Worm (Caenorhabditis elegans): Measurements from ENCODE around the gene R10D12.7.

The R10D12.7 gene

DNA sequence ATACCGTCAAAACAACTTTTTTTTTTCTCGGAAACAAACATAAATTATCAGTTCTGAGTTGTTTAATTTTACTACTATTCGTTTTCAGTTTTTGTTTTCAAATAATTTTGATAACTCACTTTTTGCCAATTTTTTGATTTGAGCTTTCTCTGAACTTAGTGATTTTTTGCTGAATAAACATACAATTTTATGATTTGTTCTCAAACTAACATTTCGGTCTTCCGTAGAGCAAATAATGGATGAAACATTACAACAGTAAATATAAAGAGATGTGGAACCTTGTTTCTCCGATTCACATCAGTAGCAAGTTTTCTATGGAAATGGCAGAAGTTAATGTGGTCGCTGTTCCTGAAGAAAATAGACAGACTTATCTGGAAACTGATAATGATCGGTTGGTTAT lies at the start of gene R10D12.7:
Gene R10D12.7 (plus strand): TSS at position 301 of the 400 bp plus-strand sequence.
- no peak for TF ChIP-seq ets-7 (tag; optimal IDR thresholded peaks at IDR 0.05)

DNA sequence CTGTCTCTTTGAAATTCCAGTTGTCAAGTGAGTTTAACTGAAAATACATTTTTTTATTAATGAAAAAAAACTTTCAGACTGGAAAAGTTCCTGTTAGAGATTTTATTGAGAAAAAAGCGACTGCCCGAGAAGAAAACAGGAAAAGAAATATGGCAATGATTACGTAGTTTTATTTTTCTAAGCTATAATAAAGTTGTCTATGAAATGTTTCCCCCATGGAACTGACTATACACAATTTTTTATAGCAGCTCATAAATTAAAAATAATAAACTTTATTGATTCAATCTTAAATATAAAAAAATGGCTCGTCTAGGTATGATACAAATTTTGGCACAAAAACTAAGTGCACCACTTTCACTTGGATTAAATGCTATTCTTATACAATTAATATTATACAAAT lies 47.4 kb upstream of the R10D12.7 start, which contains the start of gene C06B3.1:
Gene C06B3.1 (plus strand): TSS at position 301 of the 400 bp plus-strand sequence.
- TF ChIP-seq hmbx-1 (tag; optimal IDR thresholded peaks at IDR 0.05) = no peak
- TF ChIP-seq aly-1 (tag; optimal IDR thresholded peaks at IDR 0.05) = no peak
- TF ChIP-seq pes-1 (GFP tag; IDR thresholded peaks at IDR 0.05) = no peak
- TF ChIP-seq ama-1 (optimal IDR thresholded peaks at IDR 0.05) = no peak
- no peak for TF ChIP-seq ets-7 (tag; optimal IDR thresholded peaks at IDR 0.05)
- TF ChIP-seq tra-4 (tag; optimal IDR thresholded peaks at IDR 0.05) = no peak
- no peak for TF ChIP-seq hnd-1 (tag; optimal IDR thresholded peaks at IDR 0.05)
- no peak for TF ChIP-seq hmg-4 (GFP tag; optimal IDR thresholded peaks at IDR 0.05)
- no peak for TF ChIP-seq tbx-11 (GFP tag; IDR thresholded peaks at IDR 0.05)
- no peak for TF ChIP-seq ceh-36 (tag; optimal IDR thresholded peaks at IDR 0.05)
- TF ChIP-seq ceh-13 (GFP tag; optimal IDR thresholded peaks at IDR 0.05) = no peak
- no peak for TF ChIP-seq F13C5.2 (tag; optimal IDR thresholded peaks at IDR 0.05)
- TF ChIP-seq flt-1 (GFP tag; IDR thresholded peaks at IDR 0.05) = no peak
- no peak for TF ChIP-seq tbx-37 (GFP tag; conservative IDR thresholded peaks at IDR 0.05)
- TF ChIP-seq B0310.2 (tag; optimal IDR thresholded peaks at IDR 0.05) = no peak
- no peak for TF ChIP-seq sea-1 (GFP tag; conservative IDR thresholded peaks at IDR 0.05)
- no peak for TF ChIP-seq scrt-1 (GFP tag; IDR thresholded peaks at IDR 0.05)

DNA sequence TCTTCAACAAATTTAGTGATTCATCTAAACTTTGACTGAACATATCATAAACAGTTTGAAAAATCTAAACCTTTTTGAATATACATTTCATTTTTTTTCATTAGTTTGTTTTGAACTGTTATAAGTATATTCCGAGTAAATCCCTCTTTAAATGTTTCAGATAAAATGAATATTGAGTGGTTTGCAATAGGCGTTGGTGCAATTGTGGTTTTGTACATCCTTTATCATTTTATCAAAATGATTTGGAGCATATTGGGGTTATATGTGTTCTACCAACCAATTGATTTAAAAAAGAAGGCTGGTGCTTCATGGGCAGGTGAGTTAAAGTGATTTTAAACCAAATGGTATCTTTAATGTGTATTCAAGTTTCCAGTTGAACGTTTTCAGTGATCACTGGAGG lies 45.4 kb upstream of the R10D12.7 start, which contains the start of gene stdh-3:
Gene stdh-3 (plus strand): TSS at position 166 of the 400 bp plus-strand sequence.
- TF ChIP-seq tbx-11 (GFP tag; IDR thresholded peaks at IDR 0.05) (no peak), hmg-4 (GFP tag; optimal IDR thresholded peaks at IDR 0.05) (no peak), hnd-1 (tag; optimal IDR thresholded peaks at IDR 0.05) (no peak)

DNA sequence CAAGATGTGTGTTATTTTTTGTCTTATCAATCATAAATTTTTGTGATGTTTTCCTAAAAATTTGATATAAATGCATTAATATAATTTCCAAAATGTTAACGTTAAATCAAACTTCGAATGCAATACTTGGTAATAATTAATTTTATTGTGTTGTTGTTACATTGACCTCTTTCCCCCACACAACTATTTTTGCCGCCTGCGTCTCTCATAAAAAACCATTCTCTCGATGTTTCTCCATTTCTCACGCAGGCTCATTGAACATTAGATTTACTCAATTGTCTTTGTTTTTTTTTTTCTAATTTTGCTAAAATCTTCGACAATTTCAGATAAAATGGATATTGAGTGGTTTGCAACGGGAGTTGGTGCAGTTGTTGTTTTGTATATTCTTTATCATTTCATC lies 43.7 kb upstream of the R10D12.7 start, which contains the start of gene stdh-1:
Gene stdh-1 (plus strand): TSS at position 327 of the 400 bp plus-strand sequence.
- TF ChIP-seq sea-1 (GFP tag; conservative IDR thresholded peaks at IDR 0.05) (no peak), ceh-36 (tag; optimal IDR thresholded peaks at IDR 0.05) (no peak), ama-1 (optimal IDR thresholded peaks at IDR 0.05) (no peak), ceh-13 (GFP tag; optimal IDR thresholded peaks at IDR 0.05) (no peak)

DNA sequence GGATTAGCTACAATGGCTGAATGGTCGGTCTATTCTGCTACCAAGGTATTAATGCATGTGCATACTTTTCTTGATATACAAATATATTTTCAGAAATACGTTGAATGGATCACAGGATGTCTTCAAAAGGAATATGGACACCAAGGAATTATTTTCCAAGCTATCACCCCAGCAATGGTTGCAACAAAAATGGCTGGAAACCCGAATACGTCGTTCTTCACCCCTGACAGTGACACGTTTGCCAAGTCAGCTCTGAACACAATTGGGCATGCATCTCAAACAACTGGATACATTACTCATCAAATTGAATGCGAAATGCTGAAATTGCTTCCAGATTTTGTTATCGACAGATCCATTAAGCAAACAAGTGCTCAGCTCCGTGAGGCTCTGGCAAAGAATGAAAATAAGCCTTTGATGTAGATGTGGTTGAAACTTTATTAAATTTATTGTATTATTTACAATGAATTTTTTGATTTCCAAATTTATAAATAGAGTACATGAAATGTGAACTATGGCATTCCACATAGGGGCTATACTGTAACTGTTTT lies 42.2 kb upstream of the R10D12.7 start:
- TF ChIP-seq ama-1 (optimal IDR thresholded peaks at IDR 0.05) (no peak), flt-1 (GFP tag; IDR thresholded peaks at IDR 0.05) (no peak), hmbx-1 (tag; optimal IDR thresholded peaks at IDR 0.05) (no peak), tbx-37 (GFP tag; conservative IDR thresholded peaks at IDR 0.05) (no peak), hnd-1 (tag; optimal IDR thresholded peaks at IDR 0.05) (no peak), F13C5.2 (tag; optimal IDR thresholded peaks at IDR 0.05) (no peak), tbx-11 (GFP tag; IDR thresholded peaks at IDR 0.05) (no peak), tra-4 (tag; optimal IDR thresholded peaks at IDR 0.05) (no peak), hmg-4 (GFP tag; optimal IDR thresholded peaks at IDR 0.05) (no peak), ceh-36 (tag; optimal IDR thresholded peaks at IDR 0.05) (no peak), ets-7 (tag; optimal IDR thresholded peaks at IDR 0.05) (no peak), scrt-1 (GFP tag; IDR thresholded peaks at IDR 0.05) (no peak), pes-1 (GFP tag; IDR thresholded peaks at IDR 0.05) (no peak), B0310.2 (tag; optimal IDR thresholded peaks at IDR 0.05) (no peak), ceh-13 (GFP tag; optimal IDR thresholded peaks at IDR 0.05) (no peak), aly-1 (tag; optimal IDR thresholded peaks at IDR 0.05) (no peak), sea-1 (GFP tag; conservative IDR thresholded peaks at IDR 0.05) (no peak)

DNA sequence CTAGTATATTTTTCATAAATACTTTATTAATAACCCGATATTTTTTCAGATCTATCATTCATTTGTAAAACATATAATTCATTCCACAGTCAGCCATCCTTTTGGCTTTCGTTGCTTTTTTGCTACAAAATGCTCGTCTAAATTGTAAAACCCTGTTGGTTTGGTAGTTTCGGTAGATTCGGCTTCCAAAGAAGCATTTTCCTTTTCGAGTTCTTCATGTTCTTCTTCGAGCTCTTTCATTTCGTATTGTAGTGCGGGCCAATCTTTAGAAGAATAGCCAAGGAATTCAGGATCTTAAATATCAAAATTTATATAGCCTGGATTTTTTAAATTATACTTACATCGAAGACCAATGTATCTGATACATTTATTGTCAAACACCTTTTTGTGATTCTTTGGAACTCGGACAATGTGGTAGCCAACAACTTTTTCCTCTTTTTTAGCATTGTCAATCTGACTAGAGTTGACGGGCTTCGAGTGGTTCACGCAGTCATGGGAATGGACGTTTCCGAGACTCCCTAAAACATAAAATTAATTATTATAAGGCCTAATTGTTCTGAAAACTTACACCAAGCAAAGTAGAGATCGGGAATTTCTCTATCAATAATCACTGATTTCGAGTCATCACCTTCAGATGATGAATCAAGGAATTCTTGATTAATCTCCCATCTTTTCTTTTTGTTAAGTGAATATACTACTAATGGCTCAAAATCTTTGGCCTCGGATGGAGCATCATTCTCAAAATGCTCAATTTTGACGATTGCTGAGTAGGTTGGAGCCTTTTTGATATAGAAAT lies 41.5 kb upstream of the R10D12.7 start:
- no peak for TF ChIP-seq F13C5.2 (tag; optimal IDR thresholded peaks at IDR 0.05)
- TF ChIP-seq tra-4 (tag; optimal IDR thresholded peaks at IDR 0.05) = no peak
- TF ChIP-seq flt-1 (GFP tag; IDR thresholded peaks at IDR 0.05) = no peak
- TF ChIP-seq tbx-11 (GFP tag; IDR thresholded peaks at IDR 0.05) = no peak
- TF ChIP-seq ceh-36 (tag; optimal IDR thresholded peaks at IDR 0.05) = no peak
- TF ChIP-seq pes-1 (GFP tag; IDR thresholded peaks at IDR 0.05) = no peak
- no peak for TF ChIP-seq scrt-1 (GFP tag; IDR thresholded peaks at IDR 0.05)
- no peak for TF ChIP-seq aly-1 (tag; optimal IDR thresholded peaks at IDR 0.05)
- TF ChIP-seq B0310.2 (tag; optimal IDR thresholded peaks at IDR 0.05) = no peak
- no peak for TF ChIP-seq hnd-1 (tag; optimal IDR thresholded peaks at IDR 0.05)
- no peak for TF ChIP-seq hmg-4 (GFP tag; optimal IDR thresholded peaks at IDR 0.05)
- TF ChIP-seq ceh-13 (GFP tag; optimal IDR thresholded peaks at IDR 0.05) = no peak
- no peak for TF ChIP-seq sea-1 (GFP tag; conservative IDR thresholded peaks at IDR 0.05)
- TF ChIP-seq ama-1 (optimal IDR thresholded peaks at IDR 0.05) = no peak

DNA sequence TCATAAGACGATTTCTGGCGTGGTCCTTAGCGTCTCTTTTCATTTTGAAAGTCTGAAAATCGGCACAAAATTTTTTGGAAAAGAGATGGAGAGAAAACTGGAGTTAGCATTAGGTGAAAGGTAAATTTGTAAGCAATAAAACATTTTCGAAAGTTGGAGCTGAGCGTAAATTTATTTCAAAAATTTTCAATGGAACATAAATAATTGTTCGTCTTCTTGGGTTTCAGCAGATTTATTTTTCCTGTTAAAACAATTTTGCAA lies 41.0 kb upstream of the R10D12.7 start, which contains the start of gene C06B3.6:
Gene C06B3.6 (minus strand): TSS at position 52 of the 261 bp plus-strand sequence.
- TF ChIP-seq ceh-13 (GFP tag; optimal IDR thresholded peaks at IDR 0.05) (no peak), tbx-11 (GFP tag; IDR thresholded peaks at IDR 0.05) (no peak), ama-1 (optimal IDR thresholded peaks at IDR 0.05) (no peak), hnd-1 (tag; optimal IDR thresholded peaks at IDR 0.05) (no peak), ceh-36 (tag; optimal IDR thresholded peaks at IDR 0.05) (no peak), tra-4 (tag; optimal IDR thresholded peaks at IDR 0.05) (no peak), ets-7 (tag; optimal IDR thresholded peaks at IDR 0.05) (no peak), flt-1 (GFP tag; IDR thresholded peaks at IDR 0.05) (no peak), sea-1 (GFP tag; conservative IDR thresholded peaks at IDR 0.05) (no peak), pes-1 (GFP tag; IDR thresholded peaks at IDR 0.05) (no peak), hmbx-1 (tag; optimal IDR thresholded peaks at IDR 0.05) (no peak), hmg-4 (GFP tag; optimal IDR thresholded peaks at IDR 0.05) (no peak)

DNA sequence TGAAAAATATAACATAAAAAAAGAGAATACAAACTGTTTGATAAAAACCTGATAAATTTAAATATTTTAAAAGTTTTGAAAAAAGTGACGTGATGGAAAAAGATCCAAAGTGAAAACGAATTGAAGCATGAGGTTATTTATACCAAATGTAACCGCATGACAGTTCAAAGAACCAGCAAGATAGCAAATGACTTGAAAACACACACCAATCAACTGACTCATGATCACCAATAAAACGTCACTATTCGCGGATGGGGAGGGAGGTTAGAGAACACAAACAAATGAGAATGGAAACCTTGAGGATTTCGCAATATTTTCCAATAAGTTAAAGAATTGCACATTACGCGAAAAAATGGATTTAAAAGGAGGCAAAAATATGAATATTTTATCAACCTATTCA lies 40.5 kb upstream of the R10D12.7 start, which contains the start of gene C06B3.7:
Gene C06B3.7 (plus strand): TSS at position 287 of the 400 bp plus-strand sequence.
- TF ChIP-seq hmg-4 (GFP tag; optimal IDR thresholded peaks at IDR 0.05) (no peak), ceh-36 (tag; optimal IDR thresholded peaks at IDR 0.05) (no peak), aly-1 (tag; optimal IDR thresholded peaks at IDR 0.05) (no peak), F13C5.2 (tag; optimal IDR thresholded peaks at IDR 0.05) (no peak), B0310.2 (tag; optimal IDR thresholded peaks at IDR 0.05) (no peak), ama-1 (optimal IDR thresholded peaks at IDR 0.05) (no peak), sea-1 (GFP tag; conservative IDR thresholded peaks at IDR 0.05) (no peak), hmbx-1 (tag; optimal IDR thresholded peaks at IDR 0.05) (no peak), ets-7 (tag; optimal IDR thresholded peaks at IDR 0.05) (no peak), tbx-11 (GFP tag; IDR thresholded peaks at IDR 0.05) (no peak), scrt-1 (GFP tag; IDR thresholded peaks at IDR 0.05) (no peak), tra-4 (tag; optimal IDR thresholded peaks at IDR 0.05) (no peak), tbx-37 (GFP tag; conservative IDR thresholded peaks at IDR 0.05) (no peak), flt-1 (GFP tag; IDR thresholded peaks at IDR 0.05) (no peak), pes-1 (GFP tag; IDR thresholded peaks at IDR 0.05) (no peak), ceh-13 (GFP tag; optimal IDR thresholded peaks at IDR 0.05) (no peak), hnd-1 (tag; optimal IDR thresholded peaks at IDR 0.05) (no peak)

Data from whole organism, early embryonic.